Fruit fly (Drosophila melanogaster) S2 (cell line): ENCODE results near the gene CG7362.

Experiments used
- CG8478 ChIP-seq: fragments of >200 bp; optimal IDR thresholded peaks from 2 replicates; lab custom pipeline; 2018
- CTCF ChIP-seq, 2 experiments: fragments of >200 bp; optimal IDR thresholded peaks; 2 replicates each; lab custom pipeline; 2018

- TF ChIP-seq CTCF (optimal IDR thresholded peaks at IDR 0.05; lab: Kevin White, UChicago) (no peak), CG8478 (no peak)
These were observed 34.9 kb downstream of the CG7362 start for dm6 chr3R:14719380-14719779.
